Fruit fly (Drosophila melanogaster): ENCODE data around the gene ND-B22.

DNA sequence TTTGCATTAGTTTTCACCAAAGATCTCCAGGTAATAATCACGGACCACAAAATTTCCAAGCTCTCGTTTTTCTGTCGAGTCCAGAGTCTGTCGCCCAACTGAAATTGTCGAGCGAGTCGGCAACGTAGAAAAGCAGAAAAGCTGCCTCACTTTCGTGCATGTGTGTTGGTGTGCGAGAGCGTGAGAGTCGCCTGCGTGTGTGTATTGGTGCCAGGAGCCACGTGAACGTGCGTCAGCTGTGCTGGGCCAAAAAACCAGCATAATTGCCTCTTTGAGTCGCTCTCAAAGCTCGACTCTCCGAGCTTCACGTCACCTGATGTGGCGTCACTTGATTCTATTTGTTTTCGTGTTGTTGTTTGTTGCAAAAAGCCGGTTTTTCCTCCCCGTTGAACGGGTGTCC lies 39.9 kb downstream of the ND-B22 start, which contains the start of gene hbt:
- no peak for TF ChIP-seq OdsH (GFP tag; optimal IDR thresholded peaks at IDR 0.05)
- TF ChIP-seq woc (GFP tag; optimal IDR thresholded peaks at IDR 0.05) = no peak
- no peak for TF ChIP-seq h (GFP tag; optimal IDR thresholded peaks at IDR 0.05)
- no peak for TF ChIP-seq CG9705 (GFP tag; optimal IDR thresholded peaks at IDR 0.05)
- TF ChIP-seq pan (optimal IDR thresholded peaks at IDR 0.05) = no peak
- no peak for TF ChIP-seq Dif (GFP tag; optimal IDR thresholded peaks at IDR 0.05; ENCODE audit: partially characterized antibody)
- no peak for TF ChIP-seq dmrt93B (GFP tag; optimal IDR thresholded peaks at IDR 0.05)
- no peak for TF ChIP-seq fru (GFP tag; optimal IDR thresholded peaks at IDR 0.05)

Measured in whole organism, wandering third instar larva.